Worm (Caenorhabditis elegans) whole organism, mixed stage, embryonic: ENCODE measurements around the gene pir-2.

Experiments
- M03D4.4 ChIP-seq: sonication (generic microtip); optimal IDR thresholded peaks from 2 replicates; lab custom pipeline; 2017; ENCODE audit warnings: mild to moderate bottlenecking, missing genetic modification characterization, missing compliant biosample characterization
- blmp-1 ChIP-seq: fragments of 150-350 bp; optimal IDR thresholded peaks from 2 replicates; lab custom pipeline; 2014; ENCODE audit warnings: missing biosample characterization, missing genetic modification characterization
- ceh-43 ChIP-seq: fragments of 200-800 bp; sonication (Bioruptor generic); optimal IDR thresholded peaks from 2 replicates; lab custom pipeline; 2018; ENCODE audit warnings: mild to moderate bottlenecking, missing genetic modification characterization, moderate library complexity, missing compliant biosample characterization
- ceh-83 ChIP-seq: fragments of 200-800 bp; sonication (Bioruptor generic); optimal IDR thresholded peaks from 2 replicates; lab custom pipeline; 2018; ENCODE audit warnings: mild to moderate bottlenecking, missing genetic modification characterization, missing compliant biosample characterization
- ces-1 ChIP-seq: fragments of 150-350 bp; optimal IDR thresholded peaks from 2 replicates; lab custom pipeline; 2014; ENCODE audit warnings: missing biosample characterization, missing genetic modification reagents, missing genetic modification characterization
- cnd-1 ChIP-seq: fragments of 200-800 bp; sonication (Bioruptor generic); optimal IDR thresholded peaks from 2 replicates; lab custom pipeline; 2018; ENCODE audit warnings: mild to moderate bottlenecking, missing genetic modification characterization, missing compliant biosample characterization
- drap-1 ChIP-seq: fragments of 200-800 bp; sonication (Bioruptor generic); optimal IDR thresholded peaks from 3 replicates; lab custom pipeline; 2018; ENCODE audit warnings: mild to moderate bottlenecking, missing genetic modification characterization, missing compliant biosample characterization
- elt-1 ChIP-seq: sonication (generic microtip); optimal IDR thresholded peaks from 2 replicates; lab custom pipeline; 2017; ENCODE audit warnings: missing genetic modification characterization, mild to moderate bottlenecking, missing compliant biosample characterization, antibody characterized with exemption, moderate library complexity, borderline replicate concordance; ENCODE audit not compliant: insufficient read depth
- flh-1 ChIP-seq: fragments of 200-800 bp; sonication (Bioruptor generic); optimal IDR thresholded peaks from 2 replicates; lab custom pipeline; 2018; ENCODE audit warnings: mild to moderate bottlenecking, missing genetic modification characterization, moderate library complexity, missing compliant biosample characterization
- ham-2 ChIP-seq: fragments of 200-800 bp; sonication (Bioruptor generic); optimal IDR thresholded peaks from 2 replicates; lab custom pipeline; 2018; ENCODE audit warnings: mild to moderate bottlenecking, missing genetic modification characterization, missing compliant biosample characterization
- hlh-1 ChIP-seq: fragments of 150-350 bp; optimal IDR thresholded peaks from 2 replicates; lab custom pipeline; 2014; ENCODE audit warnings: missing biosample characterization, missing genetic modification reagents, missing genetic modification characterization
- lin-13 ChIP-seq: fragments of 150-350 bp; optimal IDR thresholded peaks from 2 replicates; lab custom pipeline; 2014; ENCODE audit warnings: missing biosample characterization, missing genetic modification characterization
- lin-32 ChIP-seq: fragments of 200-800 bp; sonication (Bioruptor generic); optimal IDR thresholded peaks from 2 replicates; lab custom pipeline; 2018; ENCODE audit warnings: mild to moderate bottlenecking, missing genetic modification characterization, missing compliant biosample characterization
- lsy-2 ChIP-seq: fragments of 150-350 bp; optimal IDR thresholded peaks from 2 replicates; lab custom pipeline; 2014; ENCODE audit warnings: missing biosample characterization, missing genetic modification characterization
- mab-5 ChIP-seq: fragments of 150-350 bp; optimal IDR thresholded peaks from 2 replicates; lab custom pipeline; 2014; ENCODE audit warnings: missing biosample characterization, missing genetic modification characterization
- mep-1 ChIP-seq: fragments of 150-350 bp; optimal IDR thresholded peaks from 2 replicates; lab custom pipeline; 2017; ENCODE audit warnings: missing biosample characterization, missing genetic modification reagents, missing genetic modification characterization, inconsistent platforms
- mls-2 ChIP-seq: sonication (generic microtip); optimal IDR thresholded peaks from 2 replicates; lab custom pipeline; 2016; ENCODE audit warnings: mild to moderate bottlenecking, missing genetic modification characterization, moderate library complexity, missing compliant biosample characterization
- nhr-12 ChIP-seq: fragments of 150-350 bp; optimal IDR thresholded peaks from 2 replicates; lab custom pipeline; 2014; ENCODE audit warnings: missing biosample characterization, missing genetic modification characterization
- nhr-237 ChIP-seq: fragments of 150-350 bp; optimal IDR thresholded peaks from 2 replicates; lab custom pipeline; 2014; ENCODE audit warnings: missing biosample characterization, missing genetic modification characterization
- pha-4 ChIP-seq: fragments of 150-350 bp; optimal IDR thresholded peaks from 2 replicates; lab custom pipeline; 2018; ENCODE audit warnings: missing biosample characterization, missing genetic modification reagents, missing genetic modification characterization
- sem-2 ChIP-seq: fragments of 200-800 bp; sonication (Bioruptor generic); optimal IDR thresholded peaks from 2 replicates; lab custom pipeline; 2018; ENCODE audit warnings: mild to moderate bottlenecking, missing genetic modification characterization, missing compliant biosample characterization
- snpc-4 ChIP-seq: fragments of 150-350 bp; optimal IDR thresholded peaks from 2 replicates; lab custom pipeline; 2014; ENCODE audit warnings: missing biosample characterization, missing genetic modification characterization
- sptf-1 ChIP-seq: sonication (generic microtip); optimal IDR thresholded peaks from 2 replicates; lab custom pipeline; 2017; ENCODE audit warnings: mild to moderate bottlenecking, missing genetic modification characterization, moderate library complexity, missing compliant biosample characterization
- tbx-8 ChIP-seq: fragments of 200-800 bp; sonication (Bioruptor generic); optimal IDR thresholded peaks from 2 replicates; lab custom pipeline; 2018; ENCODE audit warnings: mild to moderate bottlenecking, missing genetic modification characterization, moderate library complexity, missing compliant biosample characterization
- unc-62 ChIP-seq: fragments of 150-350 bp; optimal IDR thresholded peaks from 2 replicates; lab custom pipeline; 2014; ENCODE audit warnings: missing biosample characterization, missing genetic modification reagents, missing genetic modification characterization
- zip-8 ChIP-seq: fragments of 150-350 bp; optimal IDR thresholded peaks from 2 replicates; lab custom pipeline; 2014; ENCODE audit warnings: missing biosample characterization, missing genetic modification characterization
- ztf-11 ChIP-seq: fragments of 150-350 bp; optimal IDR thresholded peaks from 2 replicates; lab custom pipeline; 2014; ENCODE audit warnings: missing biosample characterization, missing genetic modification characterization

Gene pir-2

DNA sequence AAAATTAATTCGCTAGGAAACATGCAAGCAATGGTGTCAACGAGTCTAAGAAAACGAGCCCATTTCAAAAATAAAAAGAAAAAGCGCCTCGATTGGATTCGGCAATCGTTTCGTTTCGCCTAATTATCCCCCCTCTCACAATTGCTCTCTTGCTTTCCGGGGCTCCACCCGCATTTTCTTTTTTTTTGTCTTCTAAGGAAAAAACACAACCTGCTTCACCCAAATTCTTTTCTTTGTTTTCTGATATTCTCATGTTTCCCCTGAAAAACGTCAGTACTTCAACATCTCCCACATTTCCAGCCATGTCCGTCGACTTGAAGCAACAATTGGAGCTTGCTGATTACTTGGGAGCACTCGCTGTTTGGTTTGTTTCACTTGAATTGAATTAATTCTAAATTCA, 45.0 kb upstream of the pir-2 start, which contains the start of gene nlp-36:
nlp-36 (plus strand) TSS at position 301 of the 400 bp plus-strand sequence.
- TF ChIP-seq cnd-1 (tag; lab: Kevin White, UChicago), result no peak

DNA sequence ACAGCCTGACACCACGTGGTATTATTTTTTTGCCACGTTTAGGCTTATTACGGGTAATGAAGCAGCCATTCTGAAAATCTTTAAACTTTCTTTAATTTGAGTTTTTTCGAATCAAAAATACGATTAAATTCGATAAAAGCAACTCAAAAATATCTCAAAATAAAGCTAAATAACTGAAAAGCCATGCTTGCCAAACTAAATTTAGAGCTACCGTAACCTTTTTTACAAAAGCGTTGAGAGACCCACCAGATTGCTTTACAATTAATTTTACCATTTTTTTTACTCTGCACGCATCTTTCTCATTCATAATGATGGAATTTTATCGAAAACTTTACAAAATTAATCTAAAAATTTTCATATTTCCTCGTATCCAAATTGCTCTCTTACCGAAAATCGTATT, 44.6 kb upstream of the pir-2 start:
- TF ChIP-seq ces-1 (GFP tag; lab: Kevin White, UChicago), result no peak
- TF ChIP-seq mep-1, result no peak

ce11 chrIII:9487454-9487853, 44.0 kb upstream of the pir-2 start:
- no peak for TF ChIP-seq M03D4.4
- no peak for TF ChIP-seq sem-2 (GFP tag; lab: Kevin White, UChicago)
- TF ChIP-seq ceh-43 (GFP tag; lab: Kevin White, UChicago), result no peak
- TF ChIP-seq pha-4 (tag; lab: Kevin White, UChicago), result no peak
- TF ChIP-seq mep-1, result no peak
- no peak for TF ChIP-seq nhr-237 (tag; lab: Kevin White, UChicago)
- no peak for TF ChIP-seq elt-1 (tag; lab: Kevin White, UChicago)
- TF ChIP-seq mab-5 (tag; lab: Kevin White, UChicago), result no peak
- no peak for TF ChIP-seq lin-32 (GFP tag; lab: Kevin White, UChicago)
- no peak for TF ChIP-seq tbx-8
- no peak for TF ChIP-seq ztf-11
- no peak for TF ChIP-seq sptf-1
- no peak for TF ChIP-seq blmp-1 (tag; lab: Kevin White, UChicago)
- TF ChIP-seq lsy-2 (tag; lab: Kevin White, UChicago), result no peak
- TF ChIP-seq lin-13 (tag; lab: Kevin White, UChicago), result no peak

- TF ChIP-seq lin-13 (tag; lab: Kevin White, UChicago) (no peak), ces-1 (GFP tag; lab: Kevin White, UChicago) (no peak), nhr-12 (tag; lab: Kevin White, UChicago) (no peak), snpc-4 (tag; lab: Kevin White, UChicago) (no peak), tbx-8 (no peak), sptf-1 (no peak), lin-32 (GFP tag; lab: Kevin White, UChicago) (no peak), ztf-11 (no peak), lsy-2 (tag; lab: Kevin White, UChicago) (no peak)
Observed at ce11 chrIII:9485373-9485772, 41.9 kb upstream of the pir-2 start, which contains the start of gene bre-3. bre-3 (minus strand) TSS chrIII:9485473.

DNA sequence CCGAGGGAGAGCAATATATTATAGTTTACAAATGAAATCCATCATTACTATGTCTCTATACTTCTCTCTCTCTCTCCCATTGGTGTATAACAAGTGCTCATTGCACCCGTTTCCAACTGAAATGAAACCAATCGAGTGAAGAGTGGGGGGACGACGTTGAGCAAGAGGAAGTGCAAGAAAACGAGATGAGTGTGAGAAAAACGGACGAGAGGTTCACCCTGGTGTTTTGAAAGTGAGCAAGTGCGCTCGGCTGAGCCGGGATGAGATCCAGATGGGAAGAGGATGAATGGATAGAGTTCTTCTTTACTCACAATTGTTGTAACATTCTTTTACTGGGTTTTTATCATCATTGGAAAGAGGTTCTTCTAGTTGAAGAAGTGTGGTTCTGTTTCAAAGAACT, 40.3 kb upstream of the pir-2 start:
- TF ChIP-seq hlh-1, result peak; percentile 76
- TF ChIP-seq zip-8 (tag; lab: Kevin White, UChicago), result no peak
- TF ChIP-seq cnd-1 (tag; lab: Kevin White, UChicago), result peak; percentile 19
- TF ChIP-seq sptf-1, result no peak
- TF ChIP-seq ceh-83 (GFP tag; lab: Kevin White, UChicago), result no peak
- TF ChIP-seq flh-1 (GFP tag; lab: Kevin White, UChicago), result no peak
- peak; percentile 29 for TF ChIP-seq mab-5 (tag; lab: Kevin White, UChicago)
- TF ChIP-seq lsy-2 (tag; lab: Kevin White, UChicago), result no peak
- TF ChIP-seq pha-4 (tag; lab: Kevin White, UChicago), result no peak
- peak; percentile 36 for TF ChIP-seq ces-1 (GFP tag; lab: Kevin White, UChicago)
- TF ChIP-seq ham-2 (GFP tag; lab: Kevin White, UChicago), result no peak
- peak; percentile 20 for TF ChIP-seq unc-62 (GFP tag; lab: Kevin White, UChicago)
- TF ChIP-seq mls-2, result no peak

- TF ChIP-seq nhr-12 (tag; lab: Kevin White, UChicago), result no peak
- TF ChIP-seq lsy-2 (tag; lab: Kevin White, UChicago), result no peak
- no peak for TF ChIP-seq flh-1 (GFP tag; lab: Kevin White, UChicago)
- no peak for TF ChIP-seq pha-4 (tag; lab: Kevin White, UChicago)
- no peak for TF ChIP-seq ham-2 (GFP tag; lab: Kevin White, UChicago)
- TF ChIP-seq hlh-1, result no peak
- TF ChIP-seq mab-5 (tag; lab: Kevin White, UChicago), result no peak
- TF ChIP-seq drap-1 (GFP tag; lab: Kevin White, UChicago), result no peak
Observed at ce11 chrIII:9482423-9482993, 39.1 kb upstream of the pir-2 start.
